Worm (Caenorhabditis elegans): ENCODE results near the gene F54G2.1.

Gene F54G2.1

ce11 chrX:2664273-2664672 is at the start of gene F54G2.1:
Gene F54G2.1 (minus strand): TSS chrX:2664373.
- TF ChIP-seq unc-62 (GFP tag; optimal IDR thresholded peaks at IDR 0.05), result no peak

DNA sequence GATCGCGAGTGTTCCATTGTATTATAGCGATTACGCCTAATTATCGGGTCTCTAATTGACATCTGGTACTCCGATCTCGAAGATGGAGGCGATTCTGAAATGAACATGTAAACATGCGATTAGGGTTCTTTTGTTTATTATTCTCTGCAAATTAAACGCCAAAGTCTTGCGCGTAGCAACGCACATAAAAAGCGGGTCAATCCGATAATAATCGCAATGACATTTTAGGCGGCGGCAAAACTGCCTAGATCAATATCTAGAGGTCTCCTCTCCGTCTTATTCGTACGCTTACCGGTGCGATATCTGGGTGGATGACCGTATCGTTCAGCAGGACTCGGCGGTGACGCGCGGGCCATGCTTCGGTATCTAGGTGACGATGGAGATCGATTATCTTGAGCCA is 48.8 kb upstream of the F54G2.1 start:
- TF ChIP-seq unc-62 (GFP tag; optimal IDR thresholded peaks at IDR 0.05), result no peak

DNA sequence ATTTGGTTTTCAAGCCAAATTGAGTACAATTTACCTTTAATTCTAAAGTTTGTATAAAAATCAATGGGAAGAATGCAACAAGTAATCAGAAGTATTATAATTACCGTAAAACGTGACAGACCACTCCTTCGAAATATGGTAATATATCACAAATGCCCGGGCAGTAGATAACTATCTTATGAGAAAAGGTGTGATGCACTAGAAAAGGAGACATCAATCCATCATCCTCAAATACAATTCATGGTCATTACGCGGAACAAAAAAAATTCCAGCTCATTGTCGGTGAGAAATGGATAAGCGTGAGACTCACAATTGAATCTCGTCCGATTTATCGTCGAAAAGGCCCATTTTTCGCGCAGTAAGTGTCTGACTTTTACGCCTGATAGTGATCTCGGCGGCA is 45.0 kb upstream of the F54G2.1 start:
- TF ChIP-seq unc-62 (GFP tag; optimal IDR thresholded peaks at IDR 0.05), result no peak

ce11 chrX:2707480-2708015 is 43.4 kb upstream of the F54G2.1 start:
- no peak for TF ChIP-seq unc-62 (GFP tag; optimal IDR thresholded peaks at IDR 0.05)

DNA sequence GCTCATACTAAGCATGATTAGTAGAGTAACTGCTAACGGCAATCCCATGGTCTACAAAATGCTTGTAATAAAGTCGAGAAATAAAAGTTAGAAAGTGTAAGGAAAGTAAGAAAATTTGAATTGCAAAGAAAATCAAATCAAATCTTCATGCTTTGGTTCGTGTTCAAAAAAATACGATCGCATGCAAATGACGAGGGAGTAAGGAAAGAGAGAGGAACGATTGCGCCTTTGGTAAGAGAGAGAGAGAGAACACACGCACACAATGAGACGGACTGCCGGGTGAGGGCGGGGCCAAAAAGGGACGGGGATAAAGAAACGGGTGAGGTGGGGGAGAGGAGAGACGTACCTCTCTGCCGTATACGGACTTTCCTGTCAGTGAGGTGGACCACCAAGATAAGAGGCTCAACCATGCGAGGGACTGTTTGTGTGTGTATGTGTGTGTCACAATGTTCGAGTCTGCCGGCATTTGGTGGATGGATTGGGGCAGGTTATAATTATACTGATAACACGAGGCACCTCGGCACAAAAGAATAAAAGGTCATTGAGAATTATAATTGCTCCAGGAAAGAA is 41.7 kb upstream of the F54G2.1 start, which contains the start of gene igcm-3:
Gene igcm-3, minus strand, starts transcription at position 51 of the 570 bp plus-strand sequence.
- TF ChIP-seq unc-62 (GFP tag; optimal IDR thresholded peaks at IDR 0.05), result no peak

- TF ChIP-seq unc-62 (GFP tag; optimal IDR thresholded peaks at IDR 0.05), result no peak
Observed at ce11 chrX:2704768-2705486, 40.8 kb upstream of the F54G2.1 start.

DNA sequence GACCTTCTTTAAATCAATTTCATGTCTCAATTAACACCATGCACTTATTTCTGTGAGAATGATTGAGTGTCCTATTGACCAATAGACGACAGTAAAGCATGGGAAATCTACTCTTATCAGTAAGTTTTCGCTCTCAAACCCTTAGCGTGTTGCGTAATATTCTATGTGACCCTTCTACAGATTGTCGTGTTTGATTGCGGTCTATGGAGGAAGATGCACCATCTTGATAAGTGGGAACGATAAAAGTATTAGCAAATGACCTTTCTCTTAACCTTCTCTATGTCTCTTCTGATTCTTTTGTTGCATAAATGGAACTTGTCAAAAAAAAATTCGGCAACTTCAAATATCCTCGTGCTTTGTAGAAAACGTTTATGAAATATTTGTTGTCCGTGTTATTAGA is 39.7 kb upstream of the F54G2.1 start:
- TF ChIP-seq unc-62 (GFP tag; optimal IDR thresholded peaks at IDR 0.05), result no peak

DNA sequence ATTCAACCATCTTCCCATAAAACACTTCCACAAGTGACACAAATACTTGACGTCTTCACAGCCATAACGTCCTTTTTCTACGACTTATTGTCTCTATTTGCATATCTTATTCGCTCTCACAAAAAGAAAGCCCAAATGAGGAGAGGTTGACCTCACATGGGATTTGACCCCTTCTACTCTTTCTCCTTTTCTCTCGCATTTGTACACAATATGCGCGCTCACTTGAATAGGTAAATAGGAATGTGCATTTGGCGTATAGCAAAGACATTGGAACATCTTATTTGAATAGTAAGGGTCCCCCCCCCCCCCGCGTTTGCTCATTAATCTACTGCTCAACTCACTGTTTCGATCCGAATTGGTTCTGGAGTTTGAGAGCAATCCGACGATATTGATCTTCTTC is 36.5 kb upstream of the F54G2.1 start:
- TF ChIP-seq unc-62 (GFP tag; optimal IDR thresholded peaks at IDR 0.05), result no peak

ce11 chrX:2698197-2698800 is 34.1 kb upstream of the F54G2.1 start:
- TF ChIP-seq unc-62 (GFP tag; optimal IDR thresholded peaks at IDR 0.05), result no peak

DNA sequence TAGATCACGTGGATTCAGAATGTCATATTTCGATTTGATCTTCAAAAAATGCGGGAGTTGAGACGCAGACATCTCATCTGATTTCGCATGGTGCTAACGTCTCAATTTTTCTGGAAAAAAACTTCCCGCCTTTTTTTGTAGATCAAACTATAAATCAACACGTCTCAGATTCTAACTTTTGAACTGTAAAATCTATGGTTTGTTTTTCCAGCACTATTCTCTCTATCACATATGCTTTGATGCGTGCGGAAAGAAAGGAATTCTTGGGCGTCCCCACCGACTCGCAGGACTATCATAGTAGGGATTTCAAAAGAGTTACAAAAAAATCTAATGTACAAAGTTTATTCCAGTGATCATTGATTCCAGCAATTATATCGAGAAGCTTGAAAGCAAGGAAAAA is 33.5 kb upstream of the F54G2.1 start:
- TF ChIP-seq unc-62 (GFP tag; optimal IDR thresholded peaks at IDR 0.05), result no peak

- no peak for TF ChIP-seq unc-62 (GFP tag; optimal IDR thresholded peaks at IDR 0.05)
Observed at ce11 chrX:2696563-2696962, 32.4 kb upstream of the F54G2.1 start.

DNA sequence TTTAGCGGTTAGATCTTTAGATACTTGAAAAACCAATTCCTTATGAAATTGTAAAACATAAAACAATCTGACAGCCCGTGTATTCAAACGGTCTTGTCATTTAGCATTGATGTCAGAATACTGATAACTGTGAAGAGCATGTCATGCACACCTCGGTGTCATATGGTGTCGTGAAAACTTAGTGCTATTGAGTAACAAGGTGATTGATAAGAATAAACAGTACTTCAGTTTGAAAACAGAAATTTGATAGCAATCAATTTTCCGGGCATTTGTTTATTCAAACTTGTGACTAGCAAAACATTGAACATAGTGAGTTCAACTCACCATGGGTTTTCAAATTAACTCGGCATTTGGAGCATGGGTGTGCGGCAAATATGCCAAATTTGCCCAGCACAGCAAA is 31.1 kb upstream of the F54G2.1 start:
- TF ChIP-seq unc-62 (GFP tag; optimal IDR thresholded peaks at IDR 0.05), result no peak

ce11 chrX:2694725-2695124 is 30.6 kb upstream of the F54G2.1 start, which contains the start of gene T02C5.1:
Gene T02C5.1 (plus strand): TSS chrX:2694923.
- no peak for TF ChIP-seq unc-62 (GFP tag; optimal IDR thresholded peaks at IDR 0.05)

- no peak for TF ChIP-seq unc-62 (GFP tag; optimal IDR thresholded peaks at IDR 0.05)
Observed at ce11 chrX:2693026-2693425, 28.9 kb upstream of the F54G2.1 start.

DNA sequence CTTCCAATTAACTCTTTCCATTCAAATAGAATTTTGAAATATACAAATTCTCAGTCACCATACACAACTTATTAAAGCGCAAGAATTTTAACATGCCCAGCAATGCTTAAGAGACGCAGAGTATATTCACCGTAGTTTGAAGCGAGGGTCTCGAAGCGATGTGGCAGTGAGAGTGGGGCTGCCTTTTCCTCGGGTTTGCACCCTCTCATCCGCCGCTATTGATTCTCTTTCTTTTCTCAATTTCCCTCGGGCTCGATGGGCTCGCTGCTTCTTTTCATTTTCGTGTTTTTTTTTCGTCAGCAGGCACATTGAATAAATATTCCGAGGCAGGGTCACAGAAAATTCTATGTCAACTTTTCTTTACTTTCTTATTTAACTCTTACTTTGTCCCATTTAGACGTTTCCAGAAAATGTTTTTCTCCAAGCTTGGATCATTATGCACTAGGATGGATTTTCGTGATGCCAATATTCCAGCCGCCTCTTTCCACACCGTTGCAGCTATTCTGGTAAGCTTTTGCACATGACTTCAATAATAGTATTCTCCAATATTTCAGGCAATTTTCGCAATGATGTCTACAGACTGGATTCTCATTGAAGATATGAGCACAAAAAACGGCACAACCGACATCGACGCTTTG is 24.5 kb upstream of the F54G2.1 start, which contains the start of gene T14G11.1:
Gene T14G11.1, plus strand, starts transcription at position 408 of the 638 bp plus-strand sequence.
- no peak for TF ChIP-seq unc-62 (GFP tag; optimal IDR thresholded peaks at IDR 0.05)

DNA sequence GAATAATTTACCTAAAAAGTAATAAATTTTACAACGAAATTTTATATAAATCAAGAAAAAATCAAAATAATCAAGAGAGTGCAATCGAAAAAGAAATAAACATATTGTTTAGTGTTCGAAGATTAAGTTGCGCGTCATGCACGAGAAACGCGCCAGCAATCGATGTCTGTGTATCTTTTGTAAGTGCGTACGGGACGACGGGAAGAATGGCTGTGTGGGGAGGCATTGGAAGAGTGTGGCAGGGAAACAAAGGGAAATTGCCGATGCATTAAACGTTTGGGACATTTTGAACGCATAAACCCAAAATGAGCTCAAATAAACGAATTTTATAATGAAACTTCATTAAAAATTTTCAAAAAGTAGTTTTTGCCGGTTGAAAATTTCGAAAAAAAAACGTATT is 23.0 kb upstream of the F54G2.1 start, which contains the start of gene immt-1:
Gene immt-1, minus strand, starts transcription at position 11 of the 400 bp plus-strand sequence.
- TF ChIP-seq unc-62 (GFP tag; optimal IDR thresholded peaks at IDR 0.05), result no peak

All from whole organism, dauer.